Worm (Caenorhabditis elegans): ENCODE data around the gene srz-31.

DNA sequence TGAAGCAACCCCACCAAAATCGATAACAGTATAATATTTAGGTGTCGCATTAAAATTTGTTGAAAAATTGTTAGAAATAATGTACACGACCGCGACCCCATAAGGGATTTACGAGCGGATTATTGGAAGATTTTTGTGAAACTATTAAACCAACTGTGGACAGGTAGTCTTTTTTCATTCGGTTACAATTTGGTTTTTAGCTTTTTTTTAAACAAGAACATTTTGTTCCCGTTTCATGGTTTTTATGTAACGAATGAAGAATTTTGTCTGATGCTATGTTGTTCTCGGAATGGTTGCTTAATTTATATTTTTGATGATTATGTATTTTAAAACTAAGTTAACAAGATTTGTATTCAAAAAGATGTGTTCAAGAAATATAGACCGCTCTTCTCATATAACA is 39.2 kb downstream of the srz-31 start, which contains the start of gene R05A10.3:
- TF ChIP-seq fos-1 (tag; optimal IDR thresholded peaks at IDR 0.05) (no peak), Y75B8A.6 (GFP tag; IDR thresholded peaks at IDR 0.05) (no peak), nhr-28 (tag; optimal IDR thresholded peaks at IDR 0.05) (no peak), hlh-30 (tag; optimal IDR thresholded peaks at IDR 0.05; ENCODE audit: insufficient read depth) (no peak)
